Fruit fly (Drosophila melanogaster) whole organism, wandering third instar larva: ENCODE results near the gene CG42828.

Source experiments
- Dfd ChIP-seq: fragments of >200 bp; optimal IDR thresholded peaks from 2 replicates; lab custom pipeline; 2017; ENCODE audit warnings: missing biosample characterization, missing genetic modification characterization
- Jra ChIP-seq: sonication (Bioruptor generic); optimal IDR thresholded peaks from 2 replicates; lab custom pipeline; 2016; ENCODE audit warnings: missing biosample characterization, missing genetic modification characterization
- Myc ChIP-seq: fragments of >200 bp; optimal IDR thresholded peaks from 2 replicates; lab custom pipeline; 2017
- N ChIP-seq: fragments of >200 bp; optimal IDR thresholded peaks from 2 replicates; lab custom pipeline; 2018; ENCODE audit warnings: missing biosample characterization, missing external identifiers, missing genetic modification characterization
- br ChIP-seq: fragments of 200-800 bp; sonication (Bioruptor generic); optimal IDR thresholded peaks from 2 replicates; lab custom pipeline; 2016; ENCODE audit warnings: missing biosample characterization, missing genetic modification characterization
- brk ChIP-seq: fragments of 200-800 bp; sonication (Bioruptor generic); optimal IDR thresholded peaks from 2 replicates; lab custom pipeline; 2016; ENCODE audit warnings: missing biosample characterization, mild to moderate bottlenecking, missing genetic modification characterization
- fru ChIP-seq: fragments of 200-800 bp; sonication (Bioruptor generic); optimal IDR thresholded peaks from 3 replicates; lab custom pipeline; 2016; ENCODE audit warnings: missing biosample characterization, mild to moderate bottlenecking, missing genetic modification characterization
- h ChIP-seq: fragments of 200-800 bp; sonication (Bioruptor generic); optimal IDR thresholded peaks from 3 replicates; lab custom pipeline; 2016; ENCODE audit warnings: missing biosample characterization, mild to moderate bottlenecking, missing genetic modification characterization
- lola ChIP-seq: fragments of >200 bp; optimal IDR thresholded peaks from 2 replicates; lab custom pipeline; 2017; ENCODE audit warnings: missing biosample characterization, missing genetic modification characterization
- psq ChIP-seq: fragments of 200-800 bp; sonication (Bioruptor generic); optimal IDR thresholded peaks from 3 replicates; lab custom pipeline; 2017; ENCODE audit warnings: missing biosample characterization, mild to moderate bottlenecking, missing genetic modification characterization, moderate library complexity

- no peak for TF ChIP-seq fru (GFP tag; lab: Kevin White, UChicago)
- TF ChIP-seq br (GFP tag; lab: Kevin White, UChicago) = no peak
- TF ChIP-seq Dfd (GFP tag; lab: Kevin White, UChicago) = no peak
- TF ChIP-seq psq (GFP tag; lab: Kevin White, UChicago) = no peak
- TF ChIP-seq Jra (GFP tag; lab: Kevin White, UChicago) = no peak
- no peak for TF ChIP-seq brk
- TF ChIP-seq h (GFP tag; lab: Kevin White, UChicago) = no peak
- no peak for TF ChIP-seq lola (GFP tag; lab: Kevin White, UChicago)
- no peak for TF ChIP-seq Myc (lab: Kevin White, UChicago)
- no peak for TF ChIP-seq N (GFP tag; lab: Kevin White, UChicago)
These were observed 25.5 kb downstream of the CG42828 start for dm6 chr3R:23398979-23399378.
